Worm (Caenorhabditis elegans) whole organism, L4 larva: Measurements from ENCODE around the gene M28.9.
A peak's percentile ranks its signal among the peaks of the same experiment; 100 is the strongest.

Source experiments
- D1046.2 ChIP-seq: fragments of 200-800 bp; sonication (Bioruptor generic); IDR thresholded peaks from 2 replicates; pipeline ENCODE4 v1.3.6; 2022; ENCODE audit warnings: missing genetic modification characterization, missing compliant biosample characterization
- F26F4.8 ChIP-seq: fragments of 200-800 bp; sonication (Bioruptor generic); conservative IDR thresholded peaks from 2 replicates; pipeline ENCODE4 v1.3.6; 2022; ENCODE audit warnings: missing genetic modification characterization, missing compliant biosample characterization
- F37D6.2 ChIP-seq: sonication (generic microtip); optimal IDR thresholded peaks from 2 replicates; lab custom pipeline; 2016; ENCODE audit warnings: mild to moderate bottlenecking, missing genetic modification characterization, missing compliant biosample characterization
- F44E2.7 ChIP-seq: fragments of 200-800 bp; sonication (Bioruptor generic); IDR thresholded peaks from 2 replicates; pipeline ENCODE4 v2.1.2; 2022; ENCODE audit warnings: missing genetic modification characterization, missing compliant biosample characterization
- T20F7.1 ChIP-seq: fragments of 200-800 bp; sonication (Bioruptor generic); optimal IDR thresholded peaks from 2 replicates; lab custom pipeline; 2018; ENCODE audit warnings: mild to moderate bottlenecking, missing genetic modification characterization, missing compliant biosample characterization
- T26A8.4 ChIP-seq: fragments of 200-800 bp; sonication (Bioruptor generic); IDR thresholded peaks from 2 replicates; pipeline ENCODE4 v1.3.6; 2022; ENCODE audit warnings: missing genetic modification characterization, missing compliant biosample characterization
- Y5F2A.4 ChIP-seq: fragments of 200-800 bp; sonication (Bioruptor generic); optimal IDR thresholded peaks from 2 replicates; lab custom pipeline; 2018; ENCODE audit warnings: mild to moderate bottlenecking, missing genetic modification characterization, missing compliant biosample characterization
- Y75B8A.6 ChIP-seq: fragments of 200-800 bp; sonication (Bioruptor generic); IDR thresholded peaks from 2 replicates; pipeline ENCODE4 v1.3.6; 2022; ENCODE audit warnings: missing genetic modification reagents, missing genetic modification characterization, missing compliant biosample characterization
- aha-1 ChIP-seq: fragments of 150-350 bp; peaks from one replicate; lab custom pipeline; 2014; ENCODE audit warnings: missing biosample characterization, missing genetic modification characterization
- ama-1 ChIP-seq: fragments of 150-350 bp; optimal IDR thresholded peaks from 2 replicates; lab custom pipeline; 2014; ENCODE audit warnings: inconsistent platforms, mixed read lengths
- arid-1 ChIP-seq: fragments of 200-800 bp; sonication (Bioruptor generic); conservative IDR thresholded peaks from 2 replicates; pipeline ENCODE4 v1.3.6; 2022; ENCODE audit warnings: missing genetic modification reagents, missing genetic modification characterization, missing compliant biosample characterization
- attf-4 ChIP-seq: sonication (generic microtip); optimal IDR thresholded peaks from 3 replicates; lab custom pipeline; 2017; ENCODE audit warnings: missing biosample characterization, missing genetic modification characterization
- ceh-28 ChIP-seq: fragments of 150-350 bp; optimal IDR thresholded peaks from 2 replicates; lab custom pipeline; 2014; ENCODE audit warnings: missing biosample characterization, missing genetic modification reagents, missing genetic modification characterization
- ceh-32 ChIP-seq: sonication (generic microtip); optimal IDR thresholded peaks from 2 replicates; lab custom pipeline; 2016; ENCODE audit warnings: mild to moderate bottlenecking, missing genetic modification characterization, missing compliant biosample characterization; ENCODE audit not compliant: poor library complexity
- ceh-44 ChIP-seq: fragments of 200-800 bp; sonication (Bioruptor generic); IDR thresholded peaks from 2 replicates; pipeline ENCODE4 v1.3.6; 2022; ENCODE audit warnings: missing genetic modification reagents, missing genetic modification characterization, missing compliant biosample characterization
- ceh-82 ChIP-seq: sonication (generic microtip); optimal IDR thresholded peaks from 2 replicates; lab custom pipeline; 2017; ENCODE audit warnings: missing biosample characterization, missing genetic modification characterization
- ces-1 ChIP-seq: fragments of 150-350 bp; sonication (generic microtip); optimal IDR thresholded peaks from 4 replicates; lab custom pipeline; 2014; ENCODE audit warnings: missing biosample characterization, missing genetic modification reagents, missing genetic modification characterization
- ctbp-1 ChIP-seq: fragments of 200-800 bp; sonication (Bioruptor generic); IDR thresholded peaks from 2 replicates; pipeline ENCODE4 v1.3.6; 2022; ENCODE audit warnings: missing genetic modification reagents, missing genetic modification characterization, missing compliant biosample characterization
- daf-12 ChIP-seq: fragments of 150-350 bp; optimal IDR thresholded peaks from 2 replicates; lab custom pipeline; 2014; ENCODE audit warnings: missing biosample characterization, missing genetic modification reagents, missing genetic modification characterization
- dmd-8 ChIP-seq: fragments of 200-800 bp; sonication (Bioruptor generic); IDR thresholded peaks from 2 replicates; pipeline ENCODE4 v1.3.6; 2022; ENCODE audit warnings: missing genetic modification characterization, missing compliant biosample characterization
- egl-43 ChIP-seq: fragments of 200-800 bp; sonication (Bioruptor generic); IDR thresholded peaks from 2 replicates; pipeline ENCODE4 v1.3.6; 2022; ENCODE audit warnings: missing genetic modification reagents, missing genetic modification characterization, missing compliant biosample characterization
- fos-1 ChIP-seq: fragments of 150-350 bp; optimal IDR thresholded peaks from 2 replicates; lab custom pipeline; 2014; ENCODE audit warnings: missing biosample characterization, missing genetic modification characterization
- hlh-11 ChIP-seq: fragments of 200-800 bp; sonication (Bioruptor generic); optimal IDR thresholded peaks from 2 replicates; lab custom pipeline; 2018; ENCODE audit warnings: mild to moderate bottlenecking, missing genetic modification characterization, missing compliant biosample characterization
- hlh-30 ChIP-seq: sonication (generic microtip); optimal IDR thresholded peaks from 2 replicates; lab custom pipeline; 2017; ENCODE audit warnings: antibody characterized with exemption, mild to moderate bottlenecking, missing genetic modification characterization, missing compliant biosample characterization; ENCODE audit not compliant: insufficient read depth
- hmg-1.1 ChIP-seq: fragments of 200-800 bp; sonication (Bioruptor generic); IDR thresholded peaks from 2 replicates; pipeline ENCODE4 v1.3.6; 2022; ENCODE audit warnings: missing genetic modification reagents, missing genetic modification characterization, missing compliant biosample characterization
- jun-1 ChIP-seq: fragments of 150-350 bp; optimal IDR thresholded peaks from 2 replicates; lab custom pipeline; 2014; ENCODE audit warnings: missing biosample characterization, missing genetic modification reagents, missing genetic modification characterization
- lin-38 ChIP-seq: fragments of 200-800 bp; sonication (Bioruptor generic); IDR thresholded peaks from 2 replicates; pipeline ENCODE4 v1.3.6; 2022; ENCODE audit warnings: missing genetic modification reagents, missing genetic modification characterization, missing compliant biosample characterization
- lin-39 ChIP-seq: fragments of 150-350 bp; optimal IDR thresholded peaks from 2 replicates; lab custom pipeline; 2014; ENCODE audit warnings: missing biosample characterization, missing genetic modification reagents, missing genetic modification characterization
- lsy-2 ChIP-seq, 2 experiments: fragments of 150-350 bp in 1 of 2; sonication (generic microtip) in 1 of 2; optimal IDR thresholded peaks; 2 replicates each; lab custom pipeline; 2014 to 2017; ENCODE audit warnings: missing biosample characterization in 2 of 2, missing genetic modification characterization in 2 of 2
- madf-5 ChIP-seq, 2 experiments: fragments of 200-800 bp; sonication (Bioruptor generic); IDR thresholded peaks; 2 replicates each; pipeline ENCODE4 v1.3.6; 2022; ENCODE audit warnings: missing compliant biosample characterization in 2 of 2, missing genetic modification characterization in 2 of 2
- mdl-1 ChIP-seq, 2 experiments: fragments of 150-350 bp in 1 of 2; sonication (generic microtip) in 1 of 2; optimal IDR thresholded peaks; 2 replicates each; lab custom pipeline; 2014 to 2017; ENCODE audit warnings: missing biosample characterization in 2 of 2, missing genetic modification characterization in 2 of 2
- mep-1 ChIP-seq: fragments of 150-350 bp; sonication (generic microtip); optimal IDR thresholded peaks from 3 replicates; lab custom pipeline; 2014; ENCODE audit warnings: missing biosample characterization, missing genetic modification characterization
- mes-2 ChIP-seq: sonication (generic microtip); optimal IDR thresholded peaks from 2 replicates; lab custom pipeline; 2016; ENCODE audit warnings: missing genotype, mild to moderate bottlenecking, missing genetic modification characterization, missing compliant biosample characterization; ENCODE audit not compliant: poor library complexity, severe bottlenecking
- mxl-2 ChIP-seq: fragments of 200-800 bp; sonication (Bioruptor generic); conservative IDR thresholded peaks from 2 replicates; pipeline ENCODE4 v1.3.6; 2022; ENCODE audit warnings: missing genetic modification reagents, missing genetic modification characterization, missing compliant biosample characterization
- mxl-3 ChIP-seq: fragments of 200-800 bp; sonication (Bioruptor generic); optimal IDR thresholded peaks from 2 replicates; lab custom pipeline; 2018; ENCODE audit warnings: mild to moderate bottlenecking, missing genetic modification characterization, missing compliant biosample characterization
- nhr-102 ChIP-seq: sonication (generic microtip); optimal IDR thresholded peaks from 2 replicates; lab custom pipeline; 2016; ENCODE audit warnings: mild to moderate bottlenecking, missing genetic modification characterization, moderate library complexity, missing compliant biosample characterization
- nhr-11 ChIP-seq: fragments of 150-350 bp; optimal IDR thresholded peaks from 2 replicates; lab custom pipeline; 2014; ENCODE audit warnings: missing biosample characterization, missing genetic modification characterization
- nhr-111 ChIP-seq: fragments of 200-800 bp; sonication (Bioruptor generic); optimal IDR thresholded peaks from 2 replicates; lab custom pipeline; 2018; ENCODE audit warnings: mild to moderate bottlenecking, missing genetic modification characterization, missing compliant biosample characterization
- nhr-237 ChIP-seq: sonication (generic microtip); optimal IDR thresholded peaks from 2 replicates; lab custom pipeline; 2017; ENCODE audit warnings: missing biosample characterization, missing genetic modification characterization
- nhr-41 ChIP-seq: fragments of 200-800 bp; sonication (Bioruptor generic); IDR thresholded peaks from 2 replicates; pipeline ENCODE4 v1.3.6; 2022; ENCODE audit warnings: missing genetic modification reagents, missing genetic modification characterization, missing compliant biosample characterization
- nhr-42 ChIP-seq: fragments of 200-800 bp; sonication (Bioruptor generic); IDR thresholded peaks from 2 replicates; pipeline ENCODE4 v1.3.6; 2022; ENCODE audit warnings: missing genetic modification characterization, missing compliant biosample characterization
- nhr-48 ChIP-seq: sonication (generic microtip); optimal IDR thresholded peaks from 2 replicates; lab custom pipeline; 2016; ENCODE audit warnings: mild to moderate bottlenecking, missing genetic modification characterization, missing compliant biosample characterization
- nhr-6 ChIP-seq: fragments of 150-350 bp; optimal IDR thresholded peaks from 2 replicates; lab custom pipeline; 2014; ENCODE audit warnings: missing biosample characterization, missing genetic modification characterization
- nhr-76 ChIP-seq: fragments of 150-350 bp; optimal IDR thresholded peaks from 2 replicates; lab custom pipeline; 2014; ENCODE audit warnings: missing biosample characterization, missing genetic modification characterization
- pqm-1 ChIP-seq: sonication (generic microtip); optimal IDR thresholded peaks from 2 replicates; lab custom pipeline; 2017; ENCODE audit warnings: missing biosample characterization, missing genetic modification characterization
- rbr-2 ChIP-seq: sonication (generic microtip); optimal IDR thresholded peaks from 2 replicates; lab custom pipeline; 2016; ENCODE audit warnings: missing genotype, missing genetic modification characterization, missing compliant biosample characterization
- saeg-2 ChIP-seq: fragments of 200-800 bp; sonication (Bioruptor generic); IDR thresholded peaks from 2 replicates; pipeline ENCODE4 v1.3.6; 2022; ENCODE audit warnings: missing genetic modification reagents, missing genetic modification characterization, missing compliant biosample characterization
- sdz-12 ChIP-seq: fragments of 200-800 bp; sonication (Bioruptor generic); optimal IDR thresholded peaks from 2 replicates; lab custom pipeline; 2018; ENCODE audit warnings: mild to moderate bottlenecking, missing genetic modification characterization, missing compliant biosample characterization
- spr-1 ChIP-seq: sonication (generic microtip); optimal IDR thresholded peaks from 2 replicates; lab custom pipeline; 2016; ENCODE audit warnings: mild to moderate bottlenecking, missing genetic modification characterization, missing compliant biosample characterization
- tag-97 ChIP-seq: fragments of 200-800 bp; sonication (Bioruptor generic); IDR thresholded peaks from 2 replicates; pipeline ENCODE4 v1.3.6; 2022; ENCODE audit warnings: missing genetic modification characterization, missing compliant biosample characterization
- unc-39 ChIP-seq: sonication (generic microtip); optimal IDR thresholded peaks from 2 replicates; lab custom pipeline; 2017; ENCODE audit warnings: missing biosample characterization, missing genetic modification characterization
- zfp-2 ChIP-seq: sonication (generic microtip); optimal IDR thresholded peaks from 2 replicates; lab custom pipeline; 2016; ENCODE audit warnings: mild to moderate bottlenecking, missing genetic modification characterization, missing compliant biosample characterization
- zip-2 ChIP-seq: fragments of 150-350 bp; optimal IDR thresholded peaks from 2 replicates; lab custom pipeline; 2014; ENCODE audit warnings: missing biosample characterization, missing genetic modification characterization

The M28.9 gene

DNA sequence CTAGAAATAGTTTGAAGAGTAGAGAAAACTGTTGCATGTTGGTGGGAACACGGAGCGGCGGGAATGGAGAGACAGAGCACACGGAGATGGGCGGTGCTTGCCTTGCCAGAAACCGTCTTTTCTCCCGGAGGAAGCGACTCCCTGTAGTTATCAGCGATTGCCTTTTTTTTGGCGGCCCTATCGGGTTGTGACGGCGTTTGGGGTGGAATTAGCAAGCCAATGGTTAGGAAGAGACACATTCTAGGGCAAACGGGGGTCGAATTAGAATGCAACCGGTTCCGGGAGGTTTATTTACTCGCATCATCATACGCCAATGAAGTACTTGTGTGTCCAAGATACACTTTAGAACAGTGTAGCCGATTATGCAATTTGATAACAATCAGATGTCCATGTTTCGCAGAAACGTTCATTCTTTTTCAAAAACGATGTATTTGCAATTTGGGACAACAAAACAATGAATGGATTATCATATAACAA is 18.5 kb downstream of the M28.9 start, which contains the start of gene lact-3 (continued):
- no peak for TF ChIP-seq nhr-11
- peak; percentile 14 for TF ChIP-seq pqm-1 (tag; lab: Kevin White, UChicago)
- no peak for TF ChIP-seq unc-39
- no peak for TF ChIP-seq nhr-41 (GFP tag; lab: Robert Waterston, UW)
- 0 out of 2 replicates have a peak, but pooled peaks have one; percentile 40 for TF ChIP-seq F26F4.8 (GFP tag; lab: Robert Waterston, UW)
- TF ChIP-seq dmd-8 (GFP tag; lab: Robert Waterston, UW): no peak
- TF ChIP-seq Y5F2A.4: peak; percentile 20
- TF ChIP-seq hlh-11: peak; percentile 21
- peak; percentile 58 for TF ChIP-seq ama-1 (lab: Kevin White, UChicago)
- no peak for TF ChIP-seq ceh-32 (tag; lab: Kevin White, UChicago)
- no peak for TF ChIP-seq mxl-2
- no peak for TF ChIP-seq ceh-28 (tag; lab: Kevin White, UChicago)
- TF ChIP-seq aha-1 (tag; lab: Kevin White, UChicago): no peak
- no peak for TF ChIP-seq jun-1
- TF ChIP-seq zip-2: no peak
- TF ChIP-seq T20F7.1 (GFP tag; lab: Kevin White, UChicago): no peak
- no peak for TF ChIP-seq hmg-1.1
- TF ChIP-seq lsy-2 (tag; optimal IDR thresholded peaks at IDR 0.05; lab: Kevin White, UChicago): no peak
- TF ChIP-seq nhr-76: no peak
- peak; percentile 41 for TF ChIP-seq nhr-111 (GFP tag; lab: Kevin White, UChicago)
- no peak for TF ChIP-seq nhr-237 (tag; lab: Kevin White, UChicago)
- no peak for TF ChIP-seq attf-4 (tag; lab: Kevin White, UChicago)
- no peak for TF ChIP-seq nhr-6 (tag; lab: Kevin White, UChicago)
- TF ChIP-seq saeg-2 (GFP tag; lab: Robert Waterston, UW): no peak
- no peak for TF ChIP-seq hlh-30 (tag; lab: Kevin White, UChicago)
- TF ChIP-seq rbr-2 (tag; lab: Kevin White, UChicago): no peak
- TF ChIP-seq F44E2.7 (GFP tag; lab: Robert Waterston, UW): no peak
- no peak for TF ChIP-seq ceh-44 (GFP tag; lab: Robert Waterston, UW)
- TF ChIP-seq lin-38 (GFP tag; lab: Robert Waterston, UW): peak; percentile 69
- TF ChIP-seq nhr-102 (tag; lab: Kevin White, UChicago): no peak
- peak; percentile 49; the same call in 1 of the 2 replicates for TF ChIP-seq nhr-42
- TF ChIP-seq nhr-48 (tag; lab: Kevin White, UChicago): no peak
- no peak for TF ChIP-seq F37D6.2
- TF ChIP-seq zfp-2 (tag; lab: Kevin White, UChicago): no peak
- no peak for TF ChIP-seq lin-39 (tag; lab: Kevin White, UChicago)
- TF ChIP-seq T26A8.4 (GFP tag; lab: Robert Waterston, UW): peak; percentile 16; the same call in 1 of the 2 replicates
- no peak for TF ChIP-seq Y75B8A.6 (GFP tag; lab: Robert Waterston, UW)
- TF ChIP-seq daf-12 (tag; lab: Kevin White, UChicago): no peak
- TF ChIP-seq D1046.2 (GFP tag; lab: Robert Waterston, UW): no peak
- no peak for TF ChIP-seq arid-1 (GFP tag; lab: Robert Waterston, UW)
- no peak for TF ChIP-seq ces-1 (GFP tag; lab: Kevin White, UChicago)
- TF ChIP-seq spr-1 (tag; lab: Kevin White, UChicago): no peak
- no peak for TF ChIP-seq mdl-1 (tag; optimal IDR thresholded peaks at IDR 0.05; lab: Kevin White, UChicago)
- TF ChIP-seq madf-5 (GFP tag; IDR thresholded peaks at IDR 0.05; lab: Robert Waterston, UW): no peak
- peak; percentile 57 for TF ChIP-seq mes-2 (tag; lab: Kevin White, UChicago)
- no peak for TF ChIP-seq fos-1 (tag; lab: Kevin White, UChicago)
- no peak for TF ChIP-seq tag-97 (GFP tag; lab: Robert Waterston, UW)
- no peak for TF ChIP-seq sdz-12 (GFP tag; lab: Kevin White, UChicago)
- TF ChIP-seq egl-43 (GFP tag; lab: Robert Waterston, UW): peak; percentile 41; the same call in 1 of the 2 replicates
- 0 out of 2 replicates have a peak, but pooled peaks have one; percentile 29 for TF ChIP-seq ctbp-1 (GFP tag; lab: Robert Waterston, UW)
- TF ChIP-seq mxl-3 (GFP tag; lab: Kevin White, UChicago): peak; percentile 25
- no peak for TF ChIP-seq mep-1 (tag; lab: Kevin White, UChicago)
- TF ChIP-seq ceh-82 (tag; lab: Kevin White, UChicago): no peak
